Fruit fly (Drosophila melanogaster): ENCODE results near the gene Syx13.

The Syx13 gene

DNA sequence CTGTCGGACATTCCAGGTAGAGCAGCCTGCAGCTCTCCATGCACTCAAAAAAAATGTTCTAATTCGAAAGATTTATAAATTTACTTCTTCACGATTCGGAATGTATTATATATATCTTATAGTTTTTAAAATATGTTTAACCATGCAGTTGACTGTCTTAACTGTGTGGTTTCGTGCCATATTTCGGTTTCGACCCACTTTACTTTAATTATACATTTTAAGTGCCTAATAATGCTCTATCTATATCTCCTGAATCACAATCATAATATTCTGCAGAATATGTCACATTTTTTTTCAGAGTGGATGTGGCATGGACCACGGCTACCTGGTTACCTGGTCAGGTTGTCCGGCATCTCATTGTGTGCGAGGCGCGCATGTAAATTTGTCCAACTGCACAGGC lies 5.4 kb downstream of the Syx13 start:
- TF ChIP-seq Abd-B (GFP tag; optimal IDR thresholded peaks at IDR 0.05) = no peak
- no peak for TF ChIP-seq Hr83 (GFP tag; optimal IDR thresholded peaks at IDR 0.05; ENCODE audit: poor library complexity, severe bottlenecking)
- peak; percentile 3 for TF ChIP-seq dmrt93B (GFP tag; optimal IDR thresholded peaks at IDR 0.05)
- no peak for TF ChIP-seq GATAd (GFP tag; optimal IDR thresholded peaks at IDR 0.05)
- TF ChIP-seq Hnf4 (GFP tag; optimal IDR thresholded peaks at IDR 0.05) = no peak
- TF ChIP-seq rgr (GFP tag; optimal IDR thresholded peaks at IDR 0.05) = peak; percentile 9
- TF ChIP-seq Myc (optimal IDR thresholded peaks at IDR 0.05) = no peak
- peak; percentile 15 for TF ChIP-seq OdsH (GFP tag; optimal IDR thresholded peaks at IDR 0.05)
- TF ChIP-seq ey (GFP tag; optimal IDR thresholded peaks at IDR 0.05) = no peak
- TF ChIP-seq CG9705 (GFP tag; optimal IDR thresholded peaks at IDR 0.05) = no peak
- no peak for TF ChIP-seq Dfd (GFP tag; optimal IDR thresholded peaks at IDR 0.05)
- TF ChIP-seq HLH106 (tag; optimal IDR thresholded peaks at IDR 0.05) = peak; percentile 22
- TF ChIP-seq fru (GFP tag; optimal IDR thresholded peaks at IDR 0.05) = no peak
- TF ChIP-seq Dif (GFP tag; optimal IDR thresholded peaks at IDR 0.05; ENCODE audit: partially characterized antibody) = no peak
- no peak for TF ChIP-seq tai (GFP tag; optimal IDR thresholded peaks at IDR 0.05)
- TF ChIP-seq sage (GFP tag; optimal IDR thresholded peaks at IDR 0.05) = no peak
- TF ChIP-seq jim (GFP tag; optimal IDR thresholded peaks at IDR 0.05) = no peak
- TF ChIP-seq CrebA (GFP tag; optimal IDR thresholded peaks at IDR 0.05; ENCODE audit: borderline replicate concordance) = no peak
- TF ChIP-seq brk (GFP tag; optimal IDR thresholded peaks at IDR 0.05) = no peak
- TF ChIP-seq usp (GFP tag; optimal IDR thresholded peaks at IDR 0.05) = no peak
- TF ChIP-seq dl (GFP tag; optimal IDR thresholded peaks at IDR 0.05; ENCODE audit: insufficient read depth in 1 of 2, partially characterized antibody in 2 of 2) = no peak
- TF ChIP-seq CG32264 (GFP tag; optimal IDR thresholded peaks at IDR 0.05) = no peak
- no peak for TF ChIP-seq Hr78 (GFP tag; optimal IDR thresholded peaks at IDR 0.05)
- TF ChIP-seq h (GFP tag; optimal IDR thresholded peaks at IDR 0.05) = peak; percentile 30
- TF ChIP-seq sv (GFP tag; optimal IDR thresholded peaks at IDR 0.05) = no peak
- TF ChIP-seq N (GFP tag; optimal IDR thresholded peaks at IDR 0.05) = no peak
- peak; percentile 5 for TF ChIP-seq psq (GFP tag; optimal IDR thresholded peaks at IDR 0.05)
- TF ChIP-seq Sp1 (GFP tag; optimal IDR thresholded peaks at IDR 0.05) = peak; percentile 6
- no peak for TF ChIP-seq br (GFP tag; optimal IDR thresholded peaks at IDR 0.05)
- no peak for TF ChIP-seq pan (optimal IDR thresholded peaks at IDR 0.05)
- no peak for TF ChIP-seq Jra (GFP tag; optimal IDR thresholded peaks at IDR 0.05)
- peak in 1 of 2 experiments; percentile 32 for TF ChIP-seq foxo (GFP tag; optimal IDR thresholded peaks at IDR 0.05)
- no peak for TF ChIP-seq dsf (GFP tag; optimal IDR thresholded peaks at IDR 0.05; ENCODE audit: borderline replicate concordance)
- no peak for TF ChIP-seq lola (GFP tag; optimal IDR thresholded peaks at IDR 0.05)
- TF ChIP-seq Vsx2 (GFP tag; optimal IDR thresholded peaks at IDR 0.05; ENCODE audit: partially characterized antibody) = no peak
- TF ChIP-seq woc (GFP tag; optimal IDR thresholded peaks at IDR 0.05) = no peak
- no peak for TF ChIP-seq Mio (GFP tag; optimal IDR thresholded peaks at IDR 0.05)
- TF ChIP-seq Rel (GFP tag; optimal IDR thresholded peaks at IDR 0.05) = no peak
- TF ChIP-seq Rel (tag; optimal IDR thresholded peaks at IDR 0.05) = no peak

DNA sequence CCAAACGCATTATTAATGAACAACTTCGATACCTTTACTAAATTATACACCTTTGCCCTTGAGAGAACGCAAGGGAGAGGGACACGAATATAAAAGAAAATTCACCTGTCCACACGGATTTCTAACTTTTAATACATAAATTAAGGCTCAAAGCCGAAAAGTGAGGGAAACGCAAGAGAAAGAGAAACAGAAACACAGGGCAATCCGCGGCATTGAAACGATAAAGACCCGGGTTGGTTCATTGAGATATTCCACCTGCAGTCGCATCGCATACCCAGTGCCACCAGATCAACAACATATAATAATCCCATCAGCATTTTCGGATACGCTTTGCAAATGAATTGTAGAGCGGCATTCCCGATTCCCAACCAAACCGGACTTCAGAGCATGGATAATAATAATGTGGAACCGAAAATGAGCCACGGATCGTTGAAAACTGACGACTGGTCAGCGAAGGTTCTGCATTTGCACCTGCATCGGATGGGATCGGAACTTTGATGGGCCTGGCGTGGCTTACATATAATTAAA lies 6.5 kb downstream of the Syx13 start:
- TF ChIP-seq dsf (GFP tag; optimal IDR thresholded peaks at IDR 0.05; ENCODE audit: borderline replicate concordance) (no peak), Myc (optimal IDR thresholded peaks at IDR 0.05) (no peak), jim (GFP tag; optimal IDR thresholded peaks at IDR 0.05) (no peak), fru (GFP tag; optimal IDR thresholded peaks at IDR 0.05) (no peak), sv (GFP tag; optimal IDR thresholded peaks at IDR 0.05) (no peak), Mio (GFP tag; optimal IDR thresholded peaks at IDR 0.05) (no peak), CrebA (GFP tag; optimal IDR thresholded peaks at IDR 0.05; ENCODE audit: borderline replicate concordance) (no peak), tai (GFP tag; optimal IDR thresholded peaks at IDR 0.05) (no peak), brk (GFP tag; optimal IDR thresholded peaks at IDR 0.05) (no peak), sage (GFP tag; optimal IDR thresholded peaks at IDR 0.05) (no peak), h (GFP tag; optimal IDR thresholded peaks at IDR 0.05) (no peak), GATAd (GFP tag; optimal IDR thresholded peaks at IDR 0.05) (no peak), Sp1 (GFP tag; optimal IDR thresholded peaks at IDR 0.05) (no peak), ey (GFP tag; optimal IDR thresholded peaks at IDR 0.05) (no peak), pan (optimal IDR thresholded peaks at IDR 0.05) (no peak), CG9705 (GFP tag; optimal IDR thresholded peaks at IDR 0.05) (no peak), Rel (GFP tag; optimal IDR thresholded peaks at IDR 0.05) (no peak), Rel (tag; optimal IDR thresholded peaks at IDR 0.05) (no peak), rgr (GFP tag; optimal IDR thresholded peaks at IDR 0.05) (no peak)
